Fruit fly (Drosophila melanogaster): ENCODE results near the gene sstn.

Gene sstn

DNA sequence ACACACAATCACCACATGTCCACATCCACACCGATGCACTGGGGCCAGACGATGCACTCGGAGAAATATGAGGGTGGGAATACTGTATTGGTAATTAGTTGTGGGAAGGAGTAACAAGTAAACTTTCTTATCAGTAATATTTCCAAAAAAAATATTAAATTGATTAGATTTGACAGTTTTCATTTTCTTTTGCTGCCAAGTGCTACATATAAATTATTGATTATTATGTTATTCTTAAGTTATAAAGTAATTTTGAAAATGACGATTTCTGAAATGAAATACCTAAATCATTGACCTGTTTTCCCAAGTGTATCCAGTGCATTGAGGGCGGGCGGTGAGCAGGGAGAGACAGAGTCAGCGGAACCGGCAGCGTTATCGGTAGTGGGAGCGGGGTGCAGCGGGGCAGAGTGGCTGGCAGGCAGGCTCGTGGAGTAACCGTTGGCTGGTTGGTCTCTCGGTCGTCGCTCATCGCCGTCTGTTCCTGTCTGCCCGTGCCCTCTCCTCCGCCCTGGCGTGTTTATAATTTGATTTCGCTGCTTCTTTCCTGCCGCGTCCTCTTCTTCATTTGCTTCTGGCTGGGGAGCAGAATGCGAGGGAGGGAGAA is 13.4 kb upstream of the sstn start (continued):
- peak; percentile 76 for TF ChIP-seq zf30C (GFP tag; optimal IDR thresholded peaks at IDR 0.05)
- no peak for TF ChIP-seq Lim3 (GFP tag; IDR thresholded peaks at IDR 0.05)
- TF ChIP-seq CG11093 (GFP tag; IDR thresholded peaks at IDR 0.05) = 0 out of 3 replicates have a peak, but pooled peaks have one; percentile 32
- TF ChIP-seq CG2199 (GFP tag; IDR thresholded peaks at IDR 0.05) = no peak
- TF ChIP-seq CG4617 (GFP tag; optimal IDR thresholded peaks at IDR 0.05; ENCODE audit: borderline replicate concordance) = no peak
- TF ChIP-seq ewg (GFP tag; optimal IDR thresholded peaks at IDR 0.05) = peak; percentile 44
- no peak for TF ChIP-seq pho (GFP tag; optimal IDR thresholded peaks at IDR 0.05)
- no peak for TF ChIP-seq CG2116 (GFP tag; optimal IDR thresholded peaks at IDR 0.05)
- TF ChIP-seq ase (GFP tag; IDR thresholded peaks at IDR 0.05) = no peak
- TF ChIP-seq eyg (GFP tag; optimal IDR thresholded peaks at IDR 0.05) = no peak
- TF ChIP-seq shn (GFP tag; optimal IDR thresholded peaks at IDR 0.05) = no peak
- no peak for TF ChIP-seq tx (GFP tag; optimal IDR thresholded peaks at IDR 0.05)
- peak; percentile 33 for TF ChIP-seq CG17385 (GFP tag; optimal IDR thresholded peaks at IDR 0.05)
- peak; percentile 89 for TF ChIP-seq nom (GFP tag; optimal IDR thresholded peaks at IDR 0.05)
- TF ChIP-seq ATbp (GFP tag; optimal IDR thresholded peaks at IDR 0.05) = peak; percentile 40
- no peak for TF ChIP-seq D (optimal IDR thresholded peaks at IDR 0.05)
- peak; percentile 72 for TF ChIP-seq D (GFP tag; optimal IDR thresholded peaks at IDR 0.05)
- TF ChIP-seq CG14667 (GFP tag; IDR thresholded peaks at IDR 0.05) = no peak
- TF ChIP-seq Lhr (GFP tag; optimal IDR thresholded peaks at IDR 0.05) = no peak
- no peak for TF ChIP-seq Fer2 (tag; optimal IDR thresholded peaks at IDR 0.05)
- TF ChIP-seq Hr78 (GFP tag; optimal IDR thresholded peaks at IDR 0.05) = no peak
- TF ChIP-seq knrl (GFP tag; IDR thresholded peaks at IDR 0.05; ENCODE audit: partially characterized antibody) = no peak
- no peak for TF ChIP-seq maf-S (GFP tag; optimal IDR thresholded peaks at IDR 0.05)
- TF ChIP-seq Meics (GFP tag; optimal IDR thresholded peaks at IDR 0.05) = peak; percentile 35
- no peak for TF ChIP-seq Awh (GFP tag; IDR thresholded peaks at IDR 0.05)
- no peak for TF ChIP-seq mld (GFP tag; IDR thresholded peaks at IDR 0.05; ENCODE audit: partially characterized antibody)
- peak; percentile 64 for TF ChIP-seq CG15601 (tag; optimal IDR thresholded peaks at IDR 0.05)
- TF ChIP-seq CG5953 (GFP tag; IDR thresholded peaks at IDR 0.05) = no peak
- no peak for TF ChIP-seq zen (tag; optimal IDR thresholded peaks at IDR 0.05)
- peak; percentile 53 for TF ChIP-seq CG15696 (tag; optimal IDR thresholded peaks at IDR 0.05)
- no peak for TF ChIP-seq toy (GFP tag; IDR thresholded peaks at IDR 0.05)
- TF ChIP-seq CG9215 (GFP tag; IDR thresholded peaks at IDR 0.05) = 0 out of 2 replicates have a peak, but pooled peaks have one; percentile 26
- TF ChIP-seq CG34422 (GFP tag; IDR thresholded peaks at IDR 0.05) = no peak; the same call in 2 of the 3 replicates
- no peak for TF ChIP-seq trh (GFP tag; optimal IDR thresholded peaks at IDR 0.05)
- no peak for TF ChIP-seq Bdp1 (GFP tag; optimal IDR thresholded peaks at IDR 0.05)
- TF ChIP-seq CG2889 (GFP tag; IDR thresholded peaks at IDR 0.05) = no peak
- no peak for TF ChIP-seq grn (GFP tag; optimal IDR thresholded peaks at IDR 0.05)
- peak; percentile 40 for TF ChIP-seq NfI (GFP tag; optimal IDR thresholded peaks at IDR 0.05)
- TF ChIP-seq Rfx (GFP tag; IDR thresholded peaks at IDR 0.05) = no peak
- TF ChIP-seq CG12769 (tag; optimal IDR thresholded peaks at IDR 0.05) = no peak
- peak; percentile 70 for TF ChIP-seq CG33557 (GFP tag; optimal IDR thresholded peaks at IDR 0.05)
- TF ChIP-seq gro (GFP tag; optimal IDR thresholded peaks at IDR 0.05) = no peak
- TF ChIP-seq sob (GFP tag; IDR thresholded peaks at IDR 0.05) = no peak
- no peak for TF ChIP-seq btn (GFP tag; optimal IDR thresholded peaks at IDR 0.05)
- peak; percentile 5; the same call in 1 of the 4 replicates for TF ChIP-seq Gug (GFP tag; IDR thresholded peaks at IDR 0.05)
- TF ChIP-seq fd96Cb (tag; optimal IDR thresholded peaks at IDR 0.05) = peak; percentile 65
- no peak for TF ChIP-seq hkb (optimal IDR thresholded peaks at IDR 0.05)
- peak; percentile 14; the same call in 1 of the 2 replicates for TF ChIP-seq hkb (GFP tag; IDR thresholded peaks at IDR 0.05)
- peak; percentile 13 for TF ChIP-seq CG30020 (tag; optimal IDR thresholded peaks at IDR 0.05)
- no peak for TF ChIP-seq Atf-2 (GFP tag; optimal IDR thresholded peaks at IDR 0.05)
- TF ChIP-seq sqz (GFP tag; optimal IDR thresholded peaks at IDR 0.05) = peak; percentile 11
